Fruit fly (Drosophila melanogaster) whole organism, embryonic: ENCODE data around the gene LpR2.

Experiments
- C15 ChIP-seq: fragments of 200-800 bp; sonication (Bioruptor generic); IDR thresholded peaks from 3 replicates; pipeline ENCODE4 v1.3.6; 2022; ENCODE audit warnings: missing biosample characterization, missing genetic modification characterization
- CG10565 ChIP-seq: fragments of 200-800 bp; sonication (Bioruptor generic); optimal IDR thresholded peaks from 3 replicates; lab custom pipeline; 2016; ENCODE audit warnings: missing biosample characterization, mild to moderate bottlenecking, missing genetic modification characterization
- CG18764 ChIP-seq: fragments of 200-800 bp; sonication (Bioruptor generic); optimal IDR thresholded peaks from 3 replicates; lab custom pipeline; 2016; ENCODE audit warnings: missing biosample characterization, missing genetic modification characterization
- CG2678 ChIP-seq: fragments of 200-800 bp; sonication (Bioruptor generic); optimal IDR thresholded peaks from 3 replicates; lab custom pipeline; 2019; ENCODE audit warnings: missing biosample characterization, mild to moderate bottlenecking, missing genetic modification characterization, moderate library complexity
- CG42726 ChIP-seq: fragments of 200-800 bp; sonication (Bioruptor generic); IDR thresholded peaks from 2 replicates; pipeline ENCODE4 v1.3.6; 2022; ENCODE audit warnings: missing biosample characterization, missing genetic modification characterization; ENCODE audit not compliant: partially characterized antibody
- CG4328 ChIP-seq: fragments of 200-800 bp; sonication (Bioruptor generic); optimal IDR thresholded peaks from 3 replicates; lab custom pipeline; 2017; ENCODE audit warnings: missing biosample characterization, missing genetic modification reagents, missing genetic modification characterization
- CG8924 ChIP-seq: fragments of 200-800 bp; optimal IDR thresholded peaks from 3 replicates; lab custom pipeline; 2019; ENCODE audit warnings: missing biosample characterization, mild to moderate bottlenecking, missing genetic modification characterization, moderate library complexity
- Dip3 ChIP-seq: fragments of 200-800 bp; sonication (Bioruptor generic); optimal IDR thresholded peaks from 3 replicates; lab custom pipeline; 2016; ENCODE audit warnings: missing biosample characterization, missing genetic modification characterization
- Eip74EF ChIP-seq, 2 experiments: fragments of 200-800 bp in 1 of 2; fragments of >200 bp in 1 of 2; sonication (Bioruptor generic) in 1 of 2; optimal IDR thresholded peaks; 2 replicates each; lab custom pipeline; 2017 to 2019; ENCODE audit warnings: missing biosample characterization in 2 of 2, missing genetic modification characterization in 2 of 2, mild to moderate bottlenecking in 1 of 2, moderate library complexity in 1 of 2
- gro ChIP-seq: fragments of 200-800 bp; sonication (Bioruptor generic); optimal IDR thresholded peaks from 2 replicates; lab custom pipeline; 2016; ENCODE audit warnings: missing biosample characterization, missing genetic modification characterization
- nerfin-2 ChIP-seq: fragments of 200-800 bp; sonication (Bioruptor generic); IDR thresholded peaks from 2 replicates; pipeline ENCODE4 v1.3.6; 2022; ENCODE audit warnings: missing biosample characterization, missing genetic modification characterization; ENCODE audit not compliant: partially characterized antibody
- pho ChIP-seq: fragments of 200-800 bp; sonication (Bioruptor generic); optimal IDR thresholded peaks from 2 replicates; lab custom pipeline; 2016; ENCODE audit warnings: missing biosample characterization, missing genetic modification characterization
- row ChIP-seq: fragments of 200-800 bp; sonication (Bioruptor generic); IDR thresholded peaks from 3 replicates; pipeline ENCODE4 v1.3.6; 2022; ENCODE audit warnings: missing biosample characterization, missing genetic modification characterization
- sc ChIP-seq, 3 experiments: fragments of >200 bp in 2 of 3; fragments of 200-800 bp in 1 of 3; sonication (Bioruptor generic) in 1 of 3; optimal IDR thresholded peaks; 2 replicates in 2 of 3; 3 replicates in 1 of 3; lab custom pipeline; 2017; ENCODE audit warnings: mild to moderate bottlenecking in 1 of 3, missing biosample characterization in 1 of 3, missing genetic modification characterization in 1 of 3, missing genetic modification reagents in 1 of 3

dm6 chr3R:25665509-25665908 lies 74.8 kb downstream of the LpR2 start, which contains the start of gene Lgr3:
- TF ChIP-seq row (GFP tag; lab: Robert Waterston, UW) = no peak
- no peak for TF ChIP-seq CG42726 (GFP tag; lab: Robert Waterston, UW)
- TF ChIP-seq C15 (GFP tag; lab: Robert Waterston, UW) = no peak
- no peak for TF ChIP-seq sc (optimal IDR thresholded peaks at IDR 0.05; lab: Kevin White, UChicago)
- no peak for TF ChIP-seq sc (GFP tag; optimal IDR thresholded peaks at IDR 0.05; lab: Kevin White, UChicago)
- TF ChIP-seq CG10565 = no peak
- TF ChIP-seq Eip74EF (GFP tag; optimal IDR thresholded peaks at IDR 0.05; lab: Kevin White, UChicago) = no peak
- no peak for TF ChIP-seq CG4328 (GFP tag; lab: Kevin White, UChicago)
- no peak for TF ChIP-seq gro (GFP tag; lab: Kevin White, UChicago)
- TF ChIP-seq CG18764 (GFP tag; lab: Kevin White, UChicago) = no peak
- no peak for TF ChIP-seq nerfin-2 (GFP tag; lab: Robert Waterston, UW)
- no peak for TF ChIP-seq Dip3 (GFP tag; lab: Kevin White, UChicago)
- no peak for TF ChIP-seq pho
- no peak for TF ChIP-seq CG2678
- TF ChIP-seq CG8924 (tag; lab: Kevin White, UChicago) = no peak
